Fruit fly (Drosophila melanogaster) whole organism, embryonic: ENCODE results near the gene Rilpl.

Experiments
- CG10565 ChIP-seq: fragments of 200-800 bp; sonication (Bioruptor generic); optimal IDR thresholded peaks from 3 replicates; lab custom pipeline; 2016; ENCODE audit warnings: missing biosample characterization, mild to moderate bottlenecking, missing genetic modification characterization
- CG10979 ChIP-seq: fragments of 200-800 bp; sonication (Bioruptor generic); optimal IDR thresholded peaks from 2 replicates; lab custom pipeline; 2018; ENCODE audit warnings: missing biosample characterization, mild to moderate bottlenecking, missing genetic modification characterization, moderate library complexity
- CG13775 ChIP-seq: fragments of 200-800 bp; sonication (Bioruptor generic); optimal IDR thresholded peaks from 3 replicates; lab custom pipeline; 2017; ENCODE audit warnings: missing biosample characterization, mild to moderate bottlenecking, missing genetic modification characterization
- CG14710 ChIP-seq: fragments of 200-800 bp; sonication (Bioruptor generic); optimal IDR thresholded peaks from 3 replicates; lab custom pipeline; 2019; ENCODE audit warnings: missing biosample characterization, mild to moderate bottlenecking, missing genetic modification characterization, moderate library complexity
- CG15479 ChIP-seq: fragments of 200-800 bp; sonication (Bioruptor generic); optimal IDR thresholded peaks from 3 replicates; lab custom pipeline; 2019; ENCODE audit warnings: missing biosample characterization, mild to moderate bottlenecking, missing genetic modification characterization, moderate library complexity
- CG16863 ChIP-seq: fragments of 200-800 bp; sonication (Bioruptor generic); optimal IDR thresholded peaks from 3 replicates; lab custom pipeline; 2016; ENCODE audit warnings: missing biosample characterization, missing genetic modification characterization
- CG17186 ChIP-seq: fragments of 200-800 bp; sonication (Bioruptor generic); optimal IDR thresholded peaks from 3 replicates; lab custom pipeline; 2017; ENCODE audit warnings: missing biosample characterization, missing genetic modification reagents, missing genetic modification characterization
- CG17359 ChIP-seq: fragments of 200-800 bp; sonication (Bioruptor generic); optimal IDR thresholded peaks from 3 replicates; lab custom pipeline; 2018; ENCODE audit warnings: missing biosample characterization, mild to moderate bottlenecking, missing genetic modification characterization, moderate library complexity
- CG17361 ChIP-seq: fragments of 200-800 bp; sonication (Bioruptor generic); IDR thresholded peaks from 3 replicates; pipeline ENCODE4 v1.3.6; 2022; ENCODE audit warnings: missing biosample characterization, missing genetic modification characterization
- CG18619 ChIP-seq: fragments of 200-800 bp; sonication (Bioruptor generic); optimal IDR thresholded peaks from 3 replicates; lab custom pipeline; 2017; ENCODE audit warnings: missing biosample characterization, mild to moderate bottlenecking, missing genetic modification characterization
- CG31224 ChIP-seq: fragments of 200-800 bp; sonication (Bioruptor generic); IDR thresholded peaks from 2 replicates; pipeline ENCODE4 v1.3.6; 2022; ENCODE audit warnings: missing biosample characterization, missing genetic modification characterization
- CG31365 ChIP-seq: fragments of 200-800 bp; sonication (Bioruptor generic); optimal IDR thresholded peaks from 2 replicates; lab custom pipeline; 2018; ENCODE audit warnings: missing biosample characterization, mild to moderate bottlenecking, missing genetic modification characterization
- CG31441 ChIP-seq: fragments of 200-800 bp; sonication (Bioruptor generic); IDR thresholded peaks from 2 replicates; pipeline ENCODE4 v1.3.6; 2022; ENCODE audit warnings: missing biosample characterization, missing genetic modification characterization
- CG32772 ChIP-seq: fragments of 200-800 bp; sonication (Bioruptor generic); IDR thresholded peaks from 2 replicates; pipeline ENCODE4 v1.3.6; 2022; ENCODE audit warnings: missing biosample characterization, missing genetic modification characterization
- CG3407 ChIP-seq: fragments of 200-800 bp; sonication (Bioruptor generic); optimal IDR thresholded peaks from 2 replicates; lab custom pipeline; 2018; ENCODE audit warnings: missing biosample characterization, mild to moderate bottlenecking, missing genetic modification characterization
- CG3847 ChIP-seq: fragments of 200-800 bp; sonication (Bioruptor generic); IDR thresholded peaks from 2 replicates; pipeline ENCODE4 v1.3.6; 2022; ENCODE audit warnings: missing biosample characterization, missing genetic modification characterization
- CG6765 ChIP-seq: fragments of 200-800 bp; sonication (Bioruptor generic); optimal IDR thresholded peaks from 3 replicates; lab custom pipeline; 2017; ENCODE audit warnings: missing biosample characterization, mild to moderate bottlenecking, missing genetic modification characterization
- CG6813 ChIP-seq: fragments of 200-800 bp; sonication (Bioruptor generic); optimal IDR thresholded peaks from 2 replicates; lab custom pipeline; 2017; ENCODE audit warnings: missing biosample characterization, missing genetic modification characterization, mild to moderate bottlenecking, moderate library complexity, missing genetic modification reagents
- CG7987 ChIP-seq: fragments of 200-800 bp; sonication (Bioruptor generic); optimal IDR thresholded peaks from 2 replicates; lab custom pipeline; 2018; ENCODE audit warnings: missing biosample characterization, mild to moderate bottlenecking, missing genetic modification characterization, moderate library complexity
- CG9817 ChIP-seq: fragments of 200-800 bp; sonication (Bioruptor generic); optimal IDR thresholded peaks from 2 replicates; lab custom pipeline; 2018; ENCODE audit warnings: missing biosample characterization, mild to moderate bottlenecking, missing genetic modification characterization, moderate library complexity
- D19B ChIP-seq: fragments of 200-800 bp; sonication (Bioruptor generic); optimal IDR thresholded peaks from 2 replicates; lab custom pipeline; 2017; ENCODE audit warnings: missing biosample characterization, mild to moderate bottlenecking, missing genetic modification characterization
- Ets97D ChIP-seq: fragments of 200-800 bp; sonication (Bioruptor generic); optimal IDR thresholded peaks from 3 replicates; lab custom pipeline; 2016; ENCODE audit warnings: missing biosample characterization, missing genetic modification characterization
- Kr ChIP-seq: fragments of 200-800 bp; sonication (Bioruptor generic); optimal IDR thresholded peaks from 2 replicates; lab custom pipeline; 2017; ENCODE audit warnings: missing biosample characterization, mild to moderate bottlenecking, missing genetic modification characterization
- NfI ChIP-seq: fragments of 200-800 bp; sonication (Bioruptor generic); optimal IDR thresholded peaks from 3 replicates; lab custom pipeline; 2018; ENCODE audit warnings: missing biosample characterization, mild to moderate bottlenecking, missing genetic modification characterization, moderate library complexity
- Rx ChIP-seq: fragments of 200-800 bp; sonication (Bioruptor generic); IDR thresholded peaks from 2 replicates; pipeline ENCODE4 v1.3.6; 2022; ENCODE audit warnings: missing biosample characterization, missing genetic modification characterization
- Trl ChIP-seq, 3 experiments: fragments of >200 bp in 2 of 3; fragments of 200-800 bp in 1 of 3; sonication (Bioruptor generic) in 1 of 3; optimal IDR thresholded peaks; 2 replicates in 1 of 3; 3 replicates in 2 of 3; lab custom pipeline; 2016 to 2017; ENCODE audit warnings: missing biosample characterization in 1 of 3, missing genetic modification characterization in 1 of 3
- aop ChIP-seq: fragments of 200-800 bp; sonication (Bioruptor generic); IDR thresholded peaks from 2 replicates; pipeline ENCODE4 v1.3.6; 2022; ENCODE audit warnings: missing biosample characterization, missing genetic modification characterization
- bcd ChIP-seq: fragments of 200-800 bp; sonication (Bioruptor generic); optimal IDR thresholded peaks from 2 replicates; lab custom pipeline; 2017; ENCODE audit warnings: missing biosample characterization, mild to moderate bottlenecking, missing genetic modification characterization
- cas ChIP-seq: fragments of 200-800 bp; sonication (Bioruptor generic); IDR thresholded peaks from 2 replicates; pipeline ENCODE4 v1.3.6; 2022; ENCODE audit warnings: missing biosample characterization, missing genetic modification characterization
- cg ChIP-seq: fragments of 200-800 bp; sonication (Bioruptor generic); optimal IDR thresholded peaks from 3 replicates; lab custom pipeline; 2019; ENCODE audit warnings: missing biosample characterization, mild to moderate bottlenecking, missing genetic modification characterization, moderate library complexity
- ci ChIP-seq: fragments of 200-800 bp; sonication (Bioruptor generic); IDR thresholded peaks from 3 replicates; pipeline ENCODE4 v1.3.6; 2022; ENCODE audit warnings: missing biosample characterization, missing genetic modification characterization
- danr ChIP-seq: fragments of 200-800 bp; sonication (Bioruptor generic); IDR thresholded peaks from 2 replicates; pipeline ENCODE4 v1.3.6; 2022; ENCODE audit warnings: missing biosample characterization, missing genetic modification characterization
- dmrt11E ChIP-seq: fragments of 200-800 bp; sonication (Bioruptor generic); optimal IDR thresholded peaks from 3 replicates; lab custom pipeline; 2018; ENCODE audit warnings: missing biosample characterization, mild to moderate bottlenecking, missing genetic modification characterization, moderate library complexity
- gro ChIP-seq: fragments of 200-800 bp; sonication (Bioruptor generic); optimal IDR thresholded peaks from 2 replicates; lab custom pipeline; 2016; ENCODE audit warnings: missing biosample characterization, missing genetic modification characterization
- ham ChIP-seq: fragments of 200-800 bp; sonication (Bioruptor generic); IDR thresholded peaks from 2 replicates; pipeline ENCODE4 v1.3.6; 2022; ENCODE audit warnings: missing biosample characterization, missing genetic modification characterization
- inv ChIP-seq: fragments of 200-800 bp; sonication (Bioruptor generic); IDR thresholded peaks from 2 replicates; pipeline ENCODE4 v1.3.6; 2022; ENCODE audit warnings: missing biosample characterization, missing genetic modification characterization; ENCODE audit not compliant: partially characterized antibody
- jumu ChIP-seq: fragments of 200-800 bp; sonication (Bioruptor generic); optimal IDR thresholded peaks from 3 replicates; lab custom pipeline; 2016; ENCODE audit warnings: missing biosample characterization, missing genetic modification characterization
- lov ChIP-seq, 2 experiments: fragments of 200-800 bp in 1 of 2; fragments of >200 bp in 1 of 2; sonication (Bioruptor generic) in 1 of 2; IDR thresholded peaks in 1 of 2; optimal IDR thresholded peaks in 1 of 2; 2 replicates in 1 of 2; 3 replicates in 1 of 2; pipeline versions ENCODE4 v1.3.6 to Lab custom; 2017 to 2022; ENCODE audit warnings: missing biosample characterization in 1 of 2, missing genetic modification characterization in 1 of 2
- mam ChIP-seq: fragments of 200-800 bp; sonication (Bioruptor generic); optimal IDR thresholded peaks from 3 replicates; lab custom pipeline; 2016; ENCODE audit warnings: missing biosample characterization, missing genetic modification characterization
- pan ChIP-seq, 4 experiments: fragments of >200 bp in 3 of 4; fragments of 200-800 bp in 1 of 4; sonication (Bioruptor generic) in 1 of 4; optimal IDR thresholded peaks in 3 of 4; IDR thresholded peaks in 1 of 4; 2 replicates each; pipeline versions ENCODE4 v1.3.6 to Lab custom; 2017 to 2022; ENCODE audit warnings: missing biosample characterization in 2 of 4, missing genetic modification characterization in 2 of 4, mixed read lengths in 1 of 4
- pita ChIP-seq: fragments of 200-800 bp; sonication (Bioruptor generic); optimal IDR thresholded peaks from 2 replicates; lab custom pipeline; 2017; ENCODE audit warnings: missing biosample characterization, mild to moderate bottlenecking, missing genetic modification characterization
- pzg ChIP-seq: fragments of 200-800 bp; sonication (Bioruptor generic); optimal IDR thresholded peaks from 3 replicates; lab custom pipeline; 2018; ENCODE audit warnings: missing biosample characterization, mild to moderate bottlenecking, missing genetic modification characterization, moderate library complexity
- ranshi ChIP-seq: fragments of 200-800 bp; sonication (Bioruptor generic); IDR thresholded peaks from 2 replicates; pipeline ENCODE4 v1.3.6; 2022; ENCODE audit warnings: missing biosample characterization, missing genetic modification characterization
- rib ChIP-seq: fragments of 200-800 bp; sonication (Bioruptor generic); IDR thresholded peaks from 2 replicates; pipeline ENCODE4 v1.3.6; 2022; ENCODE audit warnings: missing biosample characterization, missing genetic modification characterization
- sc ChIP-seq, 3 experiments: fragments of >200 bp in 2 of 3; fragments of 200-800 bp in 1 of 3; sonication (Bioruptor generic) in 1 of 3; optimal IDR thresholded peaks; 2 replicates in 2 of 3; 3 replicates in 1 of 3; lab custom pipeline; 2017; ENCODE audit warnings: mild to moderate bottlenecking in 1 of 3, missing biosample characterization in 1 of 3, missing genetic modification characterization in 1 of 3, missing genetic modification reagents in 1 of 3
- toy ChIP-seq: fragments of 200-800 bp; sonication (Bioruptor generic); IDR thresholded peaks from 2 replicates; pipeline ENCODE4 v1.3.6; 2022; ENCODE audit warnings: missing biosample characterization, missing genetic modification characterization
- trem ChIP-seq: fragments of 200-800 bp; optimal IDR thresholded peaks from 3 replicates; lab custom pipeline; 2019; ENCODE audit warnings: missing biosample characterization, mild to moderate bottlenecking, missing genetic modification characterization, moderate library complexity

The Rilpl gene

dm6 chrX:1370104-1370802 lies 22.6 kb upstream of the Rilpl start, which contains the start of gene ssx (continued):
- TF ChIP-seq pita (GFP tag; lab: Kevin White, UChicago) (no peak), sc (optimal IDR thresholded peaks at IDR 0.05; lab: Kevin White, UChicago) (no peak), sc (GFP tag; optimal IDR thresholded peaks at IDR 0.05; lab: Kevin White, UChicago) (no peak), CG3847 (GFP tag; lab: Robert Waterston, UW) (no peak), jumu (GFP tag; lab: Kevin White, UChicago) (peak; percentile 36), lov (optimal IDR thresholded peaks at IDR 0.05; lab: Kevin White, UChicago) (no peak), lov (GFP tag; IDR thresholded peaks at IDR 0.05; lab: Robert Waterston, UW) (no peak), NfI (GFP tag; lab: Kevin White, UChicago) (peak; percentile 14), CG18619 (no peak), CG6813 (GFP tag; lab: Kevin White, UChicago) (no peak), aop (GFP tag; lab: Robert Waterston, UW) (no peak), Ets97D (GFP tag; lab: Kevin White, UChicago) (peak; percentile 31), inv (GFP tag; lab: Robert Waterston, UW) (peak; percentile 71), ham (no peak), CG16863 (peak; percentile 41), CG31365 (tag; lab: Kevin White, UChicago) (no peak), CG10979 (tag; lab: Kevin White, UChicago) (peak; percentile 23), rib (GFP tag; lab: Robert Waterston, UW) (no peak), Trl (optimal IDR thresholded peaks at IDR 0.05; lab: Kevin White, UChicago) (no peak), Trl (GFP tag; optimal IDR thresholded peaks at IDR 0.05; lab: Kevin White, UChicago) (peak; percentile 13), CG7987 (GFP tag; lab: Kevin White, UChicago) (no peak), bcd (GFP tag; lab: Kevin White, UChicago) (peak; percentile 22), dmrt11E (tag; lab: Kevin White, UChicago) (no peak), CG3407 (GFP tag; lab: Kevin White, UChicago) (no peak), CG17186 (GFP tag; lab: Kevin White, UChicago) (peak; percentile 70), CG17361 (GFP tag; lab: Robert Waterston, UW) (0 out of 3 replicates have a peak, but pooled peaks have one; percentile 16), Kr (GFP tag; lab: Kevin White, UChicago) (no peak), CG10565 (GFP tag; lab: Kevin White, UChicago) (no peak), CG32772 (no peak), pzg (GFP tag; lab: Kevin White, UChicago) (peak; percentile 62), gro (GFP tag; lab: Kevin White, UChicago) (no peak), ci (GFP tag; lab: Robert Waterston, UW) (peak; percentile 69), danr (GFP tag; lab: Robert Waterston, UW) (no peak), CG9817 (tag; lab: Kevin White, UChicago) (peak; percentile 20), CG14710 (tag; lab: Kevin White, UChicago) (peak; percentile 28), trem (tag; lab: Kevin White, UChicago) (peak; percentile 50), CG17359 (tag; lab: Kevin White, UChicago) (peak; percentile 45), ranshi (GFP tag; lab: Robert Waterston, UW) (0 out of 2 replicates have a peak, but pooled peaks have one; percentile 17), Rx (peak; percentile 44; the same call in 1 of the 2 replicates), D19B (GFP tag; lab: Kevin White, UChicago) (no peak), toy (GFP tag; lab: Robert Waterston, UW) (no peak), CG15479 (no peak), CG6765 (no peak), CG13775 (GFP tag; lab: Kevin White, UChicago) (peak; percentile 25), pan (optimal IDR thresholded peaks at IDR 0.05; lab: Kevin White, UChicago) (no peak), pan (GFP tag; optimal IDR thresholded peaks at IDR 0.05 in 1 of 2, IDR thresholded peaks at IDR 0.05 in 1 of 2) (peak in 1 of 2 experiments; percentile 60), CG31441 (no peak; the same call in 1 of the 2 replicates), CG31224 (GFP tag; lab: Robert Waterston, UW) (no peak), cg (GFP tag; lab: Kevin White, UChicago) (peak; percentile 89), cas (GFP tag; lab: Robert Waterston, UW) (no peak), mam (GFP tag; lab: Kevin White, UChicago) (peak; percentile 42)
